Worm (Caenorhabditis elegans) whole organism, L4/young adult: ENCODE results near the gene nspg-11.

Experiments
- W03F9.2 ChIP-seq: fragments of 150-350 bp; optimal IDR thresholded peaks from 2 replicates; lab custom pipeline; 2014; ENCODE audit warnings: missing biosample characterization, missing genetic modification characterization
- him-1 ChIP-seq: sonication (generic microtip); optimal IDR thresholded peaks from 2 replicates; lab custom pipeline; 2016; ENCODE audit warnings: missing genotype, missing genetic modification reagents, missing genetic modification characterization, missing compliant biosample characterization

DNA sequence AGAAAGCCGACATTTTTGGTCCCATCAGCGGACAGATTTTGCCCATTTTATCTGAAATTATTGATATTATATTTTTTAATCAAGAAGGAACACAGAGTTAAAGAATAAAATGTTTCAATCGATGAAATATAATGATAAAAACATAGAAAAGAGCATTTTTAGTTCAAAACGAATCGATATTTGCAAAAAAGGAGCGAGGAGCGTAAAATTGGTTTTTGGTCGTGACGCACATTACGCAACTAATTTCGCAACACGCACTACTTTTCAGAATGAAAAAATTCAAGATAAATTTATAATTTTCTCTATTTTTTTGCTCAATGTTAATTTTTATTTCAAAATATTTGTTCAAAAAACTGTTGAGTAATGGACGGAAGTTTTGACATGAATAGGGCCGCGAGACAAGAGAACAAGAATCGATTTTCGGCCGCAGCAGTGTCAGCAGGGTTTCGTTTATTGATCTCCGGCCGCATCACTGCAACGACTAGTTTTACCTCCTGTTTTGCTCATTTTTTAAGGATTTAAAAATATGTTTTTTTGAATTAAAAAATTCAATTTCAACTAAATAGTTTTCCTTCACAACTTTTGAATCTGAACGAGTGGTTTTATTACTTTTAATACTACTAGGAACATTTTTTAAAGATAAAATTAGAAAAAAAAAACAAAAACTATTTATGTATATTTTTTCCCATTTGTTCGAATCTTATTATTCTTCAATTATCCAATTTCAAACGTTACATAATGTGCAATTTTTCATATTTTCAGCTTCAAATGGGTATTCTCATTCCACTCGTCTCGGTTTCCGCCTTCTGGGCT, 2.6 kb downstream of the nspg-11 start, which contains the start of the genes F49C12.12 and vha-17:
- TF ChIP-seq him-1 (tag; lab: Kevin White, UChicago): no peak
- peak; percentile 28 for TF ChIP-seq W03F9.2
